Fruit fly (Drosophila melanogaster) whole organism, embryonic: ENCODE data around the gene CG18557.

ENCODE experiments used
- C15 ChIP-seq: fragments of 200-800 bp; sonication (Bioruptor generic); IDR thresholded peaks from 3 replicates; pipeline ENCODE4 v1.3.6; 2022; ENCODE audit warnings: missing biosample characterization, missing genetic modification characterization
- CG10959 ChIP-seq: fragments of 200-800 bp; sonication (Bioruptor generic); IDR thresholded peaks from 2 replicates; pipeline ENCODE4 v1.3.6; 2022; ENCODE audit warnings: missing biosample characterization, missing genetic modification characterization
- CG10979 ChIP-seq: fragments of 200-800 bp; sonication (Bioruptor generic); optimal IDR thresholded peaks from 2 replicates; lab custom pipeline; 2018; ENCODE audit warnings: missing biosample characterization, mild to moderate bottlenecking, missing genetic modification characterization, moderate library complexity
- CG11398 ChIP-seq: fragments of 200-800 bp; sonication (Bioruptor generic); optimal IDR thresholded peaks from 2 replicates; lab custom pipeline; 2016; ENCODE audit warnings: missing biosample characterization, missing genetic modification characterization
- CG12155 ChIP-seq: fragments of 200-800 bp; sonication (Bioruptor generic); optimal IDR thresholded peaks from 3 replicates; lab custom pipeline; 2016; ENCODE audit warnings: missing biosample characterization, missing genetic modification characterization
- CG12219 ChIP-seq: fragments of 200-800 bp; sonication (Bioruptor generic); optimal IDR thresholded peaks from 3 replicates; lab custom pipeline; 2018; ENCODE audit warnings: missing biosample characterization, mild to moderate bottlenecking, missing genetic modification characterization
- CG13296 ChIP-seq: fragments of 200-800 bp; sonication (Bioruptor generic); optimal IDR thresholded peaks from 3 replicates; lab custom pipeline; 2018; ENCODE audit warnings: missing biosample characterization, mild to moderate bottlenecking, missing genetic modification characterization
- CG16813 ChIP-seq: fragments of 200-800 bp; sonication (Bioruptor generic); IDR thresholded peaks from 3 replicates; pipeline ENCODE4 v1.3.6; 2022; ENCODE audit warnings: missing biosample characterization, missing genetic modification characterization; ENCODE audit not compliant: partially characterized antibody
- CG16863 ChIP-seq: fragments of 200-800 bp; sonication (Bioruptor generic); optimal IDR thresholded peaks from 3 replicates; lab custom pipeline; 2016; ENCODE audit warnings: missing biosample characterization, missing genetic modification characterization
- CG17829 ChIP-seq: fragments of 200-800 bp; optimal IDR thresholded peaks from 2 replicates; lab custom pipeline; 2019; ENCODE audit warnings: missing biosample characterization, mild to moderate bottlenecking, missing genetic modification characterization, moderate library complexity
- CG18011 ChIP-seq: fragments of 200-800 bp; sonication (Bioruptor generic); optimal IDR thresholded peaks from 2 replicates; lab custom pipeline; 2017; ENCODE audit warnings: missing biosample characterization, missing genetic modification characterization, mild to moderate bottlenecking, moderate library complexity, missing genotype
- CG30403 ChIP-seq: fragments of 200-800 bp; sonication (Bioruptor generic); optimal IDR thresholded peaks from 3 replicates; lab custom pipeline; 2016; ENCODE audit warnings: missing biosample characterization, missing genetic modification characterization
- CG3163 ChIP-seq: fragments of 200-800 bp; sonication (Bioruptor generic); optimal IDR thresholded peaks from 3 replicates; lab custom pipeline; 2016; ENCODE audit warnings: missing biosample characterization, missing genetic modification characterization
- CG4360 ChIP-seq: fragments of 200-800 bp; sonication (Bioruptor generic); IDR thresholded peaks from 2 replicates; pipeline ENCODE4 v1.3.6; 2022; ENCODE audit warnings: missing biosample characterization, missing genetic modification characterization
- CG4617 ChIP-seq: fragments of 200-800 bp; sonication (Bioruptor generic); optimal IDR thresholded peaks from 3 replicates; lab custom pipeline; 2016; ENCODE audit warnings: missing biosample characterization, missing genetic modification characterization, borderline replicate concordance
- CG6654 ChIP-seq: fragments of 200-800 bp; sonication (Bioruptor generic); optimal IDR thresholded peaks from 2 replicates; lab custom pipeline; 2017; ENCODE audit warnings: missing biosample characterization, mild to moderate bottlenecking, missing genetic modification characterization
- CG6683 ChIP-seq: fragments of 200-800 bp; sonication (Bioruptor generic); optimal IDR thresholded peaks from 2 replicates; lab custom pipeline; 2017; ENCODE audit warnings: missing biosample characterization, mild to moderate bottlenecking, missing genetic modification characterization, missing genetic modification reagents
- CG6791 ChIP-seq: fragments of 200-800 bp; sonication (Bioruptor generic); IDR thresholded peaks from 3 replicates; pipeline ENCODE4 v1.3.6; 2022; ENCODE audit warnings: missing biosample characterization, missing genetic modification characterization; ENCODE audit not compliant: partially characterized antibody
- CG6813 ChIP-seq: fragments of 200-800 bp; sonication (Bioruptor generic); optimal IDR thresholded peaks from 2 replicates; lab custom pipeline; 2017; ENCODE audit warnings: missing biosample characterization, missing genetic modification characterization, mild to moderate bottlenecking, moderate library complexity, missing genetic modification reagents
- CG7357 ChIP-seq: fragments of 200-800 bp; sonication (Bioruptor generic); IDR thresholded peaks from 3 replicates; pipeline ENCODE4 v1.3.6; 2022; ENCODE audit warnings: missing biosample characterization, missing genetic modification characterization
- CG7786 ChIP-seq: fragments of 200-800 bp; sonication (Bioruptor generic); optimal IDR thresholded peaks from 2 replicates; lab custom pipeline; 2016; ENCODE audit warnings: missing biosample characterization, missing genetic modification characterization
- CG8478 ChIP-seq: fragments of >200 bp; optimal IDR thresholded peaks from 2 replicates; lab custom pipeline; 2018
- CG8924 ChIP-seq: fragments of 200-800 bp; optimal IDR thresholded peaks from 3 replicates; lab custom pipeline; 2019; ENCODE audit warnings: missing biosample characterization, mild to moderate bottlenecking, missing genetic modification characterization, moderate library complexity
- Dbx ChIP-seq: fragments of 200-800 bp; sonication (Bioruptor generic); IDR thresholded peaks from 3 replicates; pipeline ENCODE4 v1.3.6; 2022; ENCODE audit warnings: missing biosample characterization, missing genetic modification characterization
- Dfd ChIP-seq, 2 experiments: fragments of >200 bp; optimal IDR thresholded peaks; 2 replicates each; lab custom pipeline; 2017; ENCODE audit warnings: missing biosample characterization in 2 of 2, missing genetic modification characterization in 2 of 2
- Dref ChIP-seq: fragments of 200-800 bp; sonication (Bioruptor generic); IDR thresholded peaks from 2 replicates; pipeline ENCODE4 v1.3.6; 2022; ENCODE audit warnings: missing biosample characterization, missing genetic modification characterization
- Eip74EF ChIP-seq, 2 experiments: fragments of 200-800 bp in 1 of 2; fragments of >200 bp in 1 of 2; sonication (Bioruptor generic) in 1 of 2; optimal IDR thresholded peaks; 2 replicates each; lab custom pipeline; 2017 to 2019; ENCODE audit warnings: missing biosample characterization in 2 of 2, missing genetic modification characterization in 2 of 2, mild to moderate bottlenecking in 1 of 2, moderate library complexity in 1 of 2
- Hmr ChIP-seq: fragments of 200-800 bp; sonication (Bioruptor generic); optimal IDR thresholded peaks from 3 replicates; lab custom pipeline; 2017; ENCODE audit warnings: mild to moderate bottlenecking, missing biosample characterization, missing genetic modification reagents, missing genetic modification characterization
- Kr ChIP-seq: fragments of 200-800 bp; sonication (Bioruptor generic); optimal IDR thresholded peaks from 2 replicates; lab custom pipeline; 2017; ENCODE audit warnings: missing biosample characterization, mild to moderate bottlenecking, missing genetic modification characterization
- Lpt ChIP-seq: fragments of >200 bp; optimal IDR thresholded peaks from 2 replicates; lab custom pipeline; 2018; ENCODE audit warnings: missing biosample characterization, missing genetic modification characterization
- NFAT ChIP-seq: fragments of 200-800 bp; sonication (Bioruptor generic); IDR thresholded peaks from 2 replicates; pipeline ENCODE4 v1.3.6; 2022; ENCODE audit warnings: missing biosample characterization, missing genetic modification characterization
- Opbp ChIP-seq: fragments of 200-800 bp; sonication (Bioruptor generic); IDR thresholded peaks from 3 replicates; pipeline ENCODE4 v1.3.6; 2022; ENCODE audit warnings: missing biosample characterization, missing genetic modification characterization; ENCODE audit not compliant: partially characterized antibody
- Xrp1 ChIP-seq: fragments of 200-800 bp; sonication (Bioruptor generic); IDR thresholded peaks from 2 replicates; pipeline ENCODE4 v1.3.6; 2022; ENCODE audit warnings: missing biosample characterization, missing genetic modification characterization
- bowl ChIP-seq: fragments of 200-800 bp; sonication (Bioruptor generic); IDR thresholded peaks from 2 replicates; pipeline ENCODE4 v1.3.6; 2022; ENCODE audit warnings: missing biosample characterization, missing genetic modification characterization
- cato ChIP-seq: fragments of 200-800 bp; sonication (Bioruptor generic); optimal IDR thresholded peaks from 2 replicates; lab custom pipeline; 2016; ENCODE audit warnings: missing biosample characterization, missing genetic modification characterization, borderline replicate concordance
- chinmo ChIP-seq: fragments of 200-800 bp; sonication (Bioruptor generic); IDR thresholded peaks from 4 replicates; pipeline ENCODE4 v1.3.6; 2022; ENCODE audit warnings: missing biosample characterization, missing genetic modification characterization; ENCODE audit not compliant: partially characterized antibody
- ftz-f1 ChIP-seq: fragments of 200-800 bp; sonication (Bioruptor generic); optimal IDR thresholded peaks from 2 replicates; lab custom pipeline; 2016; ENCODE audit warnings: missing biosample characterization, missing genetic modification characterization
- gsb-n ChIP-seq: fragments of 200-800 bp; sonication (Bioruptor generic); optimal IDR thresholded peaks from 3 replicates; lab custom pipeline; 2018; ENCODE audit warnings: missing biosample characterization, mild to moderate bottlenecking, missing genetic modification characterization
- lab ChIP-seq: fragments of 200-800 bp; sonication (Bioruptor generic); optimal IDR thresholded peaks from 3 replicates; lab custom pipeline; 2017; ENCODE audit warnings: missing biosample characterization, missing genetic modification characterization, mild to moderate bottlenecking, moderate library complexity, missing genetic modification reagents
- lola ChIP-seq, 3 experiments: fragments of >200 bp in 2 of 3; fragments of 200-800 bp in 1 of 3; sonication (Bioruptor generic) in 1 of 3; optimal IDR thresholded peaks; 2 replicates each; lab custom pipeline; 2017 to 2019; ENCODE audit warnings: missing biosample characterization in 3 of 3, missing genetic modification characterization in 3 of 3, mild to moderate bottlenecking in 1 of 3, moderate library complexity in 1 of 3
- nerfin-1 ChIP-seq: fragments of 200-800 bp; sonication (Bioruptor generic); optimal IDR thresholded peaks from 3 replicates; lab custom pipeline; 2019; ENCODE audit warnings: missing biosample characterization, mild to moderate bottlenecking, missing genetic modification characterization, moderate library complexity
- pnt ChIP-seq: fragments of 200-800 bp; sonication (Bioruptor generic); optimal IDR thresholded peaks from 3 replicates; lab custom pipeline; 2016; ENCODE audit warnings: missing biosample characterization, missing genetic modification characterization
- rib ChIP-seq: fragments of 200-800 bp; sonication (Bioruptor generic); IDR thresholded peaks from 2 replicates; pipeline ENCODE4 v1.3.6; 2022; ENCODE audit warnings: missing biosample characterization, missing genetic modification characterization
- sob ChIP-seq: fragments of 200-800 bp; sonication (Bioruptor generic); IDR thresholded peaks from 2 replicates; pipeline ENCODE4 v1.3.6; 2022; ENCODE audit warnings: missing biosample characterization, missing genetic modification characterization
- tin ChIP-seq: fragments of 200-800 bp; sonication (Bioruptor generic); optimal IDR thresholded peaks from 3 replicates; lab custom pipeline; 2016; ENCODE audit warnings: missing biosample characterization, missing genetic modification characterization
- wor ChIP-seq: fragments of 200-800 bp; sonication (Bioruptor generic); IDR thresholded peaks from 2 replicates; pipeline ENCODE4 v1.3.6; 2022; ENCODE audit warnings: missing biosample characterization, missing genetic modification characterization
- z ChIP-seq: fragments of 200-800 bp; sonication (Bioruptor generic); IDR thresholded peaks from 3 replicates; pipeline ENCODE4 v1.3.6; 2022; ENCODE audit warnings: missing biosample characterization, missing genetic modification characterization

The CG18557 gene

dm6 chr2L:2886226-2886569 is 40.7 kb upstream of the CG18557 start:
- no peak for TF ChIP-seq ftz-f1 (GFP tag; lab: Kevin White, UChicago)
- peak; percentile 77 for TF ChIP-seq CG4360 (GFP tag; lab: Robert Waterston, UW)
- 0 out of 4 replicates have a peak, but pooled peaks have one; percentile 21 for TF ChIP-seq chinmo (GFP tag; lab: Robert Waterston, UW)
- TF ChIP-seq CG8924 (tag; lab: Kevin White, UChicago) = peak; percentile 49
- no peak for TF ChIP-seq Hmr
- TF ChIP-seq lola (GFP tag; optimal IDR thresholded peaks at IDR 0.05; lab: Kevin White, UChicago) = peak in 1 of 3 experiments; percentile 88
- peak in 1 of 2 experiments; percentile 26 for TF ChIP-seq Eip74EF (GFP tag; optimal IDR thresholded peaks at IDR 0.05; lab: Kevin White, UChicago)
- TF ChIP-seq CG8478 (lab: Kevin White, UChicago) = peak; percentile 94
- no peak for TF ChIP-seq CG16863

- TF ChIP-seq CG10959 (GFP tag; lab: Robert Waterston, UW) = peak; percentile 31; the same call in 1 of the 2 replicates
- TF ChIP-seq pnt (GFP tag; lab: Kevin White, UChicago) = peak; percentile 68
- no peak for TF ChIP-seq Kr
- TF ChIP-seq CG11398 = peak; percentile 19
- TF ChIP-seq wor = no peak
- 0 out of 2 replicates have a peak, but pooled peaks have one; percentile 18 for TF ChIP-seq rib
- peak; percentile 54 for TF ChIP-seq lab (GFP tag; lab: Kevin White, UChicago)
- TF ChIP-seq Dfd (GFP tag; optimal IDR thresholded peaks at IDR 0.05; lab: Kevin White, UChicago) = no peak
- TF ChIP-seq z (GFP tag; lab: Robert Waterston, UW) = peak; percentile 73; the same call in 1 of the 3 replicates
- peak; percentile 83 for TF ChIP-seq sob (GFP tag; lab: Robert Waterston, UW)
- TF ChIP-seq CG3163 (GFP tag; lab: Kevin White, UChicago) = peak; percentile 61
- TF ChIP-seq CG18011 = peak; percentile 33
- no peak for TF ChIP-seq cato
- TF ChIP-seq tin (GFP tag; lab: Kevin White, UChicago) = peak; percentile 63
- no peak for TF ChIP-seq C15 (GFP tag; lab: Robert Waterston, UW)
- peak; percentile 68; the same call in 1 of the 2 replicates for TF ChIP-seq Xrp1 (GFP tag; lab: Robert Waterston, UW)
- TF ChIP-seq Dref (GFP tag; lab: Robert Waterston, UW) = peak; percentile 86
- no peak for TF ChIP-seq nerfin-1 (tag; lab: Kevin White, UChicago)
- TF ChIP-seq CG4360 (GFP tag; lab: Robert Waterston, UW) = no peak
- TF ChIP-seq CG30403 = peak; percentile 76
- TF ChIP-seq CG12155 (GFP tag; lab: Kevin White, UChicago) = peak; percentile 66
- no peak for TF ChIP-seq bowl
- no peak for TF ChIP-seq Lpt (GFP tag; lab: Kevin White, UChicago)
- TF ChIP-seq CG6791 (GFP tag; lab: Robert Waterston, UW) = peak; percentile 97
- no peak for TF ChIP-seq CG6654 (GFP tag; lab: Kevin White, UChicago)
- peak; percentile 6 for TF ChIP-seq gsb-n (tag; lab: Kevin White, UChicago)
- TF ChIP-seq CG4617 (GFP tag; lab: Kevin White, UChicago) = peak; percentile 92
- peak; percentile 10 for TF ChIP-seq CG6813 (GFP tag; lab: Kevin White, UChicago)
- peak; percentile 93 for TF ChIP-seq Opbp (GFP tag; lab: Robert Waterston, UW)
- peak; percentile 95 for TF ChIP-seq CG16813
- TF ChIP-seq CG6683 = peak; percentile 18
- no peak for TF ChIP-seq CG7357
- TF ChIP-seq CG10979 (tag; lab: Kevin White, UChicago) = no peak
- TF ChIP-seq CG7786 (GFP tag; lab: Kevin White, UChicago) = peak; percentile 74
- peak; percentile 76 for TF ChIP-seq Dbx (GFP tag; lab: Robert Waterston, UW)
- TF ChIP-seq NFAT (GFP tag; lab: Robert Waterston, UW) = peak; percentile 12; the same call in 1 of the 2 replicates
- no peak for TF ChIP-seq CG13296
- no peak for TF ChIP-seq CG12219 (GFP tag; lab: Kevin White, UChicago)
- TF ChIP-seq CG17829 (tag; lab: Kevin White, UChicago) = peak; percentile 36
Observed at dm6 chr2L:2885503-2886225, 40.1 kb upstream of the CG18557 start, which contains the start of the genes NTPase and lilli. Gene NTPase, minus strand, starts transcription at chr2L:2885850. Gene lilli, plus strand, starts transcription at chr2L:2885929.
